Worm (Caenorhabditis elegans) whole organism, L3 larva: ENCODE data around the gene tin-9.1.

Source experiments
- lin-15B ChIP-seq: fragments of 150-350 bp; optimal IDR thresholded peaks from 2 replicates; lab custom pipeline; 2014; ENCODE audit warnings: missing biosample characterization, missing genetic modification characterization
- lin-39 ChIP-seq: fragments of 150-350 bp; optimal IDR thresholded peaks from 2 replicates; lab custom pipeline; 2018; ENCODE audit warnings: missing biosample characterization, missing genetic modification reagents, missing genetic modification characterization
- nhr-12 ChIP-seq: fragments of 150-350 bp; optimal IDR thresholded peaks from 2 replicates; lab custom pipeline; 2014; ENCODE audit warnings: missing biosample characterization, missing genetic modification characterization
- nhr-25 ChIP-seq: sonication (generic microtip); optimal IDR thresholded peaks from 2 replicates; lab custom pipeline; 2017; ENCODE audit warnings: missing biosample characterization, missing genetic modification characterization
- ztf-11 ChIP-seq: fragments of 150-350 bp; optimal IDR thresholded peaks from 2 replicates; lab custom pipeline; 2014; ENCODE audit warnings: missing biosample characterization, missing genetic modification characterization

ce11 chrIV:7018623-7019022 is 25.8 kb downstream of the tin-9.1 start:
- TF ChIP-seq lin-39 (tag; lab: Kevin White, UChicago) (no peak), nhr-25 (no peak), ztf-11 (no peak), lin-15B (tag; lab: Kevin White, UChicago) (no peak), nhr-12 (no peak)
